Fruit fly (Drosophila melanogaster) whole organism, embryonic: Measurements from ENCODE around the gene Cyp28c1.
A peak's percentile ranks its signal among the peaks of the same experiment; 100 is the strongest.

Experiments
- Adf1 ChIP-seq: fragments of 200-800 bp; sonication (Bioruptor generic); IDR thresholded peaks from 2 replicates; pipeline ENCODE4 v1.3.6; 2022; ENCODE audit warnings: missing biosample characterization, missing genetic modification characterization
- Bgb ChIP-seq: fragments of 200-800 bp; sonication (Bioruptor generic); IDR thresholded peaks from 2 replicates; pipeline ENCODE4 v1.3.6; 2022; ENCODE audit warnings: missing biosample characterization, missing genetic modification characterization; ENCODE audit not compliant: partially characterized antibody
- CG11696 ChIP-seq: fragments of 200-800 bp; sonication (Bioruptor generic); IDR thresholded peaks from 2 replicates; pipeline ENCODE4 v1.3.6; 2022; ENCODE audit warnings: missing biosample characterization, missing genetic modification characterization
- CG13424 ChIP-seq: fragments of 200-800 bp; sonication (Bioruptor generic); optimal IDR thresholded peaks from 2 replicates; lab custom pipeline; 2019; ENCODE audit warnings: missing biosample characterization, mild to moderate bottlenecking, missing genetic modification characterization, moderate library complexity
- CG13775 ChIP-seq: fragments of 200-800 bp; sonication (Bioruptor generic); optimal IDR thresholded peaks from 3 replicates; lab custom pipeline; 2017; ENCODE audit warnings: missing biosample characterization, mild to moderate bottlenecking, missing genetic modification characterization
- CG15514 ChIP-seq: fragments of 200-800 bp; sonication (Bioruptor generic); optimal IDR thresholded peaks from 3 replicates; lab custom pipeline; 2017; ENCODE audit warnings: missing biosample characterization, missing genetic modification characterization, mild to moderate bottlenecking, moderate library complexity, missing genetic modification reagents
- CG16813 ChIP-seq: fragments of 200-800 bp; sonication (Bioruptor generic); IDR thresholded peaks from 3 replicates; pipeline ENCODE4 v1.3.6; 2022; ENCODE audit warnings: missing biosample characterization, missing genetic modification characterization; ENCODE audit not compliant: partially characterized antibody
- CG17802 ChIP-seq: fragments of 200-800 bp; sonication (Bioruptor generic); optimal IDR thresholded peaks from 2 replicates; lab custom pipeline; 2018; ENCODE audit warnings: missing biosample characterization, mild to moderate bottlenecking, missing genetic modification characterization, moderate library complexity
- CG18476 ChIP-seq: fragments of 200-800 bp; sonication (Bioruptor generic); optimal IDR thresholded peaks from 2 replicates; lab custom pipeline; 2016; ENCODE audit warnings: missing biosample characterization, mild to moderate bottlenecking, missing genetic modification characterization
- CG2116 ChIP-seq: fragments of 200-800 bp; sonication (Bioruptor generic); optimal IDR thresholded peaks from 3 replicates; lab custom pipeline; 2018; ENCODE audit warnings: missing biosample characterization, mild to moderate bottlenecking, missing genetic modification characterization
- CG2129 ChIP-seq: fragments of 200-800 bp; sonication (Bioruptor generic); IDR thresholded peaks from 2 replicates; pipeline ENCODE4 v1.3.6; 2022; ENCODE audit warnings: missing biosample characterization, missing genetic modification characterization; ENCODE audit not compliant: partially characterized antibody
- CG2199 ChIP-seq: fragments of 200-800 bp; sonication (Bioruptor generic); IDR thresholded peaks from 3 replicates; pipeline ENCODE4 v1.3.6; 2022; ENCODE audit warnings: missing biosample characterization, missing genetic modification characterization
- CG32772 ChIP-seq: fragments of 200-800 bp; sonication (Bioruptor generic); IDR thresholded peaks from 2 replicates; pipeline ENCODE4 v1.3.6; 2022; ENCODE audit warnings: missing biosample characterization, missing genetic modification characterization
- CG34376 ChIP-seq: fragments of 200-800 bp; sonication (Bioruptor generic); optimal IDR thresholded peaks from 2 replicates; lab custom pipeline; 2018; ENCODE audit warnings: missing biosample characterization, mild to moderate bottlenecking, missing genetic modification characterization
- CG3726 ChIP-seq: fragments of 200-800 bp; sonication (Bioruptor generic); IDR thresholded peaks from 3 replicates; pipeline ENCODE4, ENCODE4 v1.3.6; 2022; ENCODE audit warnings: missing biosample characterization, missing genetic modification characterization
- CG4730 ChIP-seq: fragments of 200-800 bp; sonication (Bioruptor generic); IDR thresholded peaks from 2 replicates; pipeline ENCODE4 v1.3.6; 2022; ENCODE audit warnings: missing biosample characterization, missing genetic modification characterization
- CG6254 ChIP-seq: fragments of 200-800 bp; sonication (Bioruptor generic); optimal IDR thresholded peaks from 3 replicates; lab custom pipeline; 2017; ENCODE audit warnings: mild to moderate bottlenecking, missing biosample characterization, missing genetic modification reagents, missing genetic modification characterization
- CG6791 ChIP-seq: fragments of 200-800 bp; sonication (Bioruptor generic); IDR thresholded peaks from 3 replicates; pipeline ENCODE4 v1.3.6; 2022; ENCODE audit warnings: missing biosample characterization, missing genetic modification characterization; ENCODE audit not compliant: partially characterized antibody
- CG6854 ChIP-seq: fragments of 200-800 bp; sonication (Bioruptor generic); optimal IDR thresholded peaks from 3 replicates; lab custom pipeline; 2017; ENCODE audit warnings: missing biosample characterization, mild to moderate bottlenecking, missing genetic modification characterization
- CG7745 ChIP-seq: fragments of 200-800 bp; sonication (Bioruptor generic); optimal IDR thresholded peaks from 2 replicates; lab custom pipeline; 2018; ENCODE audit warnings: missing biosample characterization, mild to moderate bottlenecking, missing genetic modification characterization, moderate library complexity
- CG9609 ChIP-seq: fragments of 200-800 bp; sonication (Bioruptor generic); optimal IDR thresholded peaks from 3 replicates; lab custom pipeline; 2016; ENCODE audit warnings: missing biosample characterization, missing genetic modification characterization
- CG9932 ChIP-seq: fragments of 200-800 bp; sonication (Bioruptor generic); IDR thresholded peaks from 2 replicates; pipeline ENCODE4 v1.3.6; 2022; ENCODE audit warnings: missing biosample characterization, missing genetic modification characterization
- Dll ChIP-seq: fragments of 200-800 bp; sonication (Bioruptor generic); IDR thresholded peaks from 4 replicates; pipeline ENCODE4 v1.3.6; 2022; ENCODE audit warnings: missing biosample characterization, missing genetic modification characterization; ENCODE audit not compliant: partially characterized antibody
- E2f1 ChIP-seq: fragments of 200-800 bp; sonication (Bioruptor generic); IDR thresholded peaks from 2 replicates; pipeline ENCODE4 v1.3.6; 2022; ENCODE audit warnings: missing biosample characterization, missing genetic modification characterization
- Ets97D ChIP-seq: fragments of 200-800 bp; sonication (Bioruptor generic); optimal IDR thresholded peaks from 3 replicates; lab custom pipeline; 2016; ENCODE audit warnings: missing biosample characterization, missing genetic modification characterization
- Xrp1 ChIP-seq: fragments of 200-800 bp; sonication (Bioruptor generic); IDR thresholded peaks from 2 replicates; pipeline ENCODE4 v1.3.6; 2022; ENCODE audit warnings: missing biosample characterization, missing genetic modification characterization
- abd-A ChIP-seq: fragments of 200-800 bp; sonication (Bioruptor generic); optimal IDR thresholded peaks from 3 replicates; lab custom pipeline; 2019; ENCODE audit warnings: missing biosample characterization, mild to moderate bottlenecking, missing genetic modification characterization, moderate library complexity
- amos ChIP-seq: fragments of 200-800 bp; sonication (Bioruptor generic); IDR thresholded peaks from 2 replicates; pipeline ENCODE4 v1.3.6; 2022; ENCODE audit warnings: missing biosample characterization, missing genetic modification characterization; ENCODE audit not compliant: partially characterized antibody
- ara ChIP-seq: fragments of 200-800 bp; sonication (Bioruptor generic); IDR thresholded peaks from 2 replicates; pipeline ENCODE4 v1.3.6; 2022; ENCODE audit warnings: missing biosample characterization, missing genetic modification characterization
- az2 ChIP-seq: fragments of 200-800 bp; sonication (Bioruptor generic); optimal IDR thresholded peaks from 3 replicates; lab custom pipeline; 2016; ENCODE audit warnings: missing biosample characterization, missing genetic modification characterization
- esg ChIP-seq: fragments of 200-800 bp; sonication (Bioruptor generic); conservative IDR thresholded peaks from 2 replicates; pipeline ENCODE4 v1.3.6; 2022; ENCODE audit warnings: missing biosample characterization, missing genetic modification characterization
- ftz-f1 ChIP-seq: fragments of 200-800 bp; sonication (Bioruptor generic); optimal IDR thresholded peaks from 2 replicates; lab custom pipeline; 2016; ENCODE audit warnings: missing biosample characterization, missing genetic modification characterization
- grau ChIP-seq: fragments of 200-800 bp; optimal IDR thresholded peaks from 3 replicates; lab custom pipeline; 2019; ENCODE audit warnings: missing biosample characterization, mild to moderate bottlenecking, missing genetic modification characterization, moderate library complexity
- gro ChIP-seq: fragments of 200-800 bp; sonication (Bioruptor generic); optimal IDR thresholded peaks from 2 replicates; lab custom pipeline; 2016; ENCODE audit warnings: missing biosample characterization, missing genetic modification characterization
- gt ChIP-seq: fragments of 200-800 bp; sonication (Bioruptor generic); IDR thresholded peaks from 2 replicates; pipeline ENCODE4 v1.3.6; 2022; ENCODE audit warnings: missing biosample characterization, missing genetic modification characterization
- inv ChIP-seq: fragments of 200-800 bp; sonication (Bioruptor generic); IDR thresholded peaks from 2 replicates; pipeline ENCODE4 v1.3.6; 2022; ENCODE audit warnings: missing biosample characterization, missing genetic modification characterization; ENCODE audit not compliant: partially characterized antibody
- knrl ChIP-seq: fragments of 200-800 bp; sonication (Bioruptor generic); IDR thresholded peaks from 3 replicates; pipeline ENCODE4 v1.3.6; 2022; ENCODE audit warnings: missing biosample characterization, missing genetic modification characterization; ENCODE audit not compliant: partially characterized antibody
- nerfin-1 ChIP-seq: fragments of 200-800 bp; sonication (Bioruptor generic); optimal IDR thresholded peaks from 3 replicates; lab custom pipeline; 2019; ENCODE audit warnings: missing biosample characterization, mild to moderate bottlenecking, missing genetic modification characterization, moderate library complexity
- nerfin-2 ChIP-seq: fragments of 200-800 bp; sonication (Bioruptor generic); IDR thresholded peaks from 2 replicates; pipeline ENCODE4 v1.3.6; 2022; ENCODE audit warnings: missing biosample characterization, missing genetic modification characterization; ENCODE audit not compliant: partially characterized antibody
- pb ChIP-seq: fragments of 200-800 bp; sonication (Bioruptor generic); optimal IDR thresholded peaks from 3 replicates; lab custom pipeline; 2016; ENCODE audit warnings: missing biosample characterization, missing genetic modification characterization
- pros ChIP-seq: fragments of 200-800 bp; sonication (Bioruptor generic); optimal IDR thresholded peaks from 3 replicates; lab custom pipeline; 2019; ENCODE audit warnings: missing biosample characterization, mild to moderate bottlenecking, missing genetic modification characterization, moderate library complexity
- psq ChIP-seq: fragments of 200-800 bp; sonication (Bioruptor generic); optimal IDR thresholded peaks from 2 replicates; lab custom pipeline; 2017; ENCODE audit warnings: missing biosample characterization, missing genetic modification characterization
- pzg ChIP-seq: fragments of 200-800 bp; sonication (Bioruptor generic); optimal IDR thresholded peaks from 3 replicates; lab custom pipeline; 2018; ENCODE audit warnings: missing biosample characterization, mild to moderate bottlenecking, missing genetic modification characterization, moderate library complexity
- slbo ChIP-seq: fragments of 200-800 bp; sonication (Bioruptor generic); IDR thresholded peaks from 2 replicates; pipeline ENCODE4 v1.3.6; 2022; ENCODE audit warnings: missing biosample characterization, missing genetic modification characterization
- slp2 ChIP-seq: fragments of 200-800 bp; sonication (Bioruptor generic); optimal IDR thresholded peaks from 2 replicates; lab custom pipeline; 2016; ENCODE audit warnings: missing biosample characterization, missing genetic modification characterization
- sqz ChIP-seq: fragments of 200-800 bp; sonication (Bioruptor generic); optimal IDR thresholded peaks from 3 replicates; lab custom pipeline; 2018; ENCODE audit warnings: missing biosample characterization, mild to moderate bottlenecking, missing genetic modification characterization
- stwl ChIP-seq: fragments of 200-800 bp; sonication (Bioruptor generic); optimal IDR thresholded peaks from 3 replicates; lab custom pipeline; 2018; ENCODE audit warnings: missing biosample characterization, mild to moderate bottlenecking, missing genetic modification characterization, moderate library complexity
- trem ChIP-seq: fragments of 200-800 bp; optimal IDR thresholded peaks from 3 replicates; lab custom pipeline; 2019; ENCODE audit warnings: missing biosample characterization, mild to moderate bottlenecking, missing genetic modification characterization, moderate library complexity
- vnd ChIP-seq: fragments of 200-800 bp; sonication (Bioruptor generic); IDR thresholded peaks from 3 replicates; pipeline ENCODE4 v1.3.6; 2022; ENCODE audit warnings: missing biosample characterization, missing genetic modification characterization; ENCODE audit not compliant: partially characterized antibody
- zfh2 ChIP-seq: fragments of 200-800 bp; sonication (Bioruptor generic); optimal IDR thresholded peaks from 2 replicates; lab custom pipeline; 2016; ENCODE audit warnings: missing biosample characterization, missing genetic modification characterization

Cyp28c1 gene

DNA sequence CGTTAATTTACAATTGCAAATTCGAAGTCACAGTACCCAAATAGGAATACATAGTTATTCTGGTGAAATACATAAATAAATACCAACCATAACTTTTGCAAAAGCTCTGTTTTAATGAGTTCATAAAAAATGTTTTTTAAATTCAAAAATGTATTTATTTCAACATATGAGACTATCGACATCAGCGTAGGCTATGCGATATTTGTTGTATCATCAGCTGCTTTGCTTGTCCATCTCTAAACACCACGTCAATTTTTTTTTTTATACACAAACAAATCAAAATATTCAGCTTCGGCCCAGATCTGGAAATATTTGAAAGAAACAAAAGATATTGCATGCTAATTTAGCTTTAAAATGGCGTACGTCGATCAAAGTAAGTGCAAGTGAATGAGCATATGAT lies 48.7 kb downstream of the Cyp28c1 start, which contains the start of gene CG1840:
Gene CG1840 (plus strand): TSS at position 211 of the 400 bp plus-strand sequence.
- TF ChIP-seq nerfin-1 (tag; lab: Kevin White, UChicago): no peak
- TF ChIP-seq vnd (GFP tag; lab: Robert Waterston, UW): peak; percentile 70
- no peak for TF ChIP-seq CG6254 (GFP tag; lab: Kevin White, UChicago)
- TF ChIP-seq zfh2: peak; percentile 1
- TF ChIP-seq pb (GFP tag; lab: Kevin White, UChicago): no peak
- TF ChIP-seq inv (GFP tag; lab: Robert Waterston, UW): peak; percentile 50; the same call in 1 of the 2 replicates
- TF ChIP-seq CG32772 (GFP tag; lab: Robert Waterston, UW): peak; percentile 59; the same call in 1 of the 2 replicates
- TF ChIP-seq CG13424 (tag; lab: Kevin White, UChicago): peak; percentile 10
- TF ChIP-seq Adf1: no peak
- no peak for TF ChIP-seq pros
- TF ChIP-seq CG6854: no peak
- no peak for TF ChIP-seq ftz-f1 (GFP tag; lab: Kevin White, UChicago)
- no peak for TF ChIP-seq psq (GFP tag; lab: Kevin White, UChicago)
- peak; percentile 13 for TF ChIP-seq Ets97D (GFP tag; lab: Kevin White, UChicago)
- no peak for TF ChIP-seq E2f1
- TF ChIP-seq abd-A (tag; lab: Kevin White, UChicago): no peak
- TF ChIP-seq CG34376 (GFP tag; lab: Kevin White, UChicago): peak; percentile 8
- TF ChIP-seq CG9932 (GFP tag; lab: Robert Waterston, UW): peak; percentile 57
- peak; percentile 40 for TF ChIP-seq gro (GFP tag; lab: Kevin White, UChicago)
- peak; percentile 33; the same call in 1 of the 2 replicates for TF ChIP-seq nerfin-2 (GFP tag; lab: Robert Waterston, UW)
- TF ChIP-seq CG2116 (GFP tag; lab: Kevin White, UChicago): peak; percentile 1
- peak; percentile 54 for TF ChIP-seq CG2129 (GFP tag; lab: Robert Waterston, UW)
- TF ChIP-seq CG2199 (GFP tag; lab: Robert Waterston, UW): no peak
- no peak for TF ChIP-seq slp2 (GFP tag; lab: Kevin White, UChicago)
- TF ChIP-seq gt (GFP tag; lab: Robert Waterston, UW): no peak
- TF ChIP-seq CG17802: no peak
- peak; percentile 90 for TF ChIP-seq sqz (GFP tag; lab: Kevin White, UChicago)
- no peak for TF ChIP-seq esg (GFP tag; lab: Robert Waterston, UW)
- peak; percentile 32 for TF ChIP-seq pzg (GFP tag; lab: Kevin White, UChicago)
- TF ChIP-seq CG9609 (GFP tag; lab: Kevin White, UChicago): no peak
- TF ChIP-seq CG6791 (GFP tag; lab: Robert Waterston, UW): peak; percentile 77
- TF ChIP-seq ara (GFP tag; lab: Robert Waterston, UW): no peak
- TF ChIP-seq Bgb (GFP tag; lab: Robert Waterston, UW): peak; percentile 72
- TF ChIP-seq CG13775 (GFP tag; lab: Kevin White, UChicago): no peak
- no peak for TF ChIP-seq az2 (GFP tag; lab: Kevin White, UChicago)
- peak; percentile 25 for TF ChIP-seq grau (tag; lab: Kevin White, UChicago)
- no peak for TF ChIP-seq CG3726 (GFP tag; lab: Robert Waterston, UW)
- TF ChIP-seq CG7745 (tag; lab: Kevin White, UChicago): no peak
- no peak for TF ChIP-seq CG18476 (GFP tag; lab: Kevin White, UChicago)
- no peak for TF ChIP-seq trem (tag; lab: Kevin White, UChicago)
- peak; percentile 59 for TF ChIP-seq stwl
- TF ChIP-seq CG15514 (GFP tag; lab: Kevin White, UChicago): peak; percentile 53
- peak; percentile 81 for TF ChIP-seq Dll
- TF ChIP-seq knrl (GFP tag; lab: Robert Waterston, UW): peak; percentile 69; the same call in 2 of the 3 replicates
- TF ChIP-seq slbo: peak; percentile 57
- no peak for TF ChIP-seq Xrp1
- TF ChIP-seq CG11696 (GFP tag; lab: Robert Waterston, UW): no peak
- peak; percentile 80 for TF ChIP-seq amos (GFP tag; lab: Robert Waterston, UW)
- TF ChIP-seq CG16813 (GFP tag; lab: Robert Waterston, UW): peak; percentile 65
- TF ChIP-seq CG4730 (GFP tag; lab: Robert Waterston, UW): no peak
